Fruit fly (Drosophila melanogaster): ENCODE measurements around the gene CG4822.

CG4822 gene

dm6 chr2L:136747-137709, 15.5 kb upstream of the CG4822 start (continued):
- TF ChIP-seq Nf-YC (tag; optimal IDR thresholded peaks at IDR 0.05): no peak
- no peak for TF ChIP-seq psq (GFP tag; optimal IDR thresholded peaks at IDR 0.05)
- TF ChIP-seq PHDP (tag; optimal IDR thresholded peaks at IDR 0.05): no peak
- no peak for TF ChIP-seq inv (GFP tag; IDR thresholded peaks at IDR 0.05; ENCODE audit: partially characterized antibody)
- no peak for TF ChIP-seq wdn (GFP tag; IDR thresholded peaks at IDR 0.05)
- no peak for TF ChIP-seq CG4730 (GFP tag; IDR thresholded peaks at IDR 0.05)
- no peak for TF ChIP-seq sisA (GFP tag; IDR thresholded peaks at IDR 0.05)
- TF ChIP-seq gce (GFP tag; IDR thresholded peaks at IDR 0.05): 0 out of 3 replicates have a peak, but pooled peaks have one; percentile 26
- TF ChIP-seq D19B (GFP tag; optimal IDR thresholded peaks at IDR 0.05): no peak
- TF ChIP-seq Adf1 (GFP tag; IDR thresholded peaks at IDR 0.05): no peak; the same call in 1 of the 2 replicates
- no peak for TF ChIP-seq CG7745 (tag; optimal IDR thresholded peaks at IDR 0.05)
- no peak for TF ChIP-seq CG8924 (tag; optimal IDR thresholded peaks at IDR 0.05)
- TF ChIP-seq CG11398 (GFP tag; optimal IDR thresholded peaks at IDR 0.05): no peak
- no peak for TF ChIP-seq BtbVII (GFP tag; optimal IDR thresholded peaks at IDR 0.05)
- peak; percentile 35 for TF ChIP-seq cwo (GFP tag; optimal IDR thresholded peaks at IDR 0.05)
- no peak for TF ChIP-seq Hand (GFP tag; optimal IDR thresholded peaks at IDR 0.05)
- peak; percentile 64 for TF ChIP-seq sens (GFP tag)
- no peak for TF ChIP-seq CG12071 (GFP tag; optimal IDR thresholded peaks at IDR 0.05)
- no peak for TF ChIP-seq croc (GFP tag; conservative IDR thresholded peaks at IDR 0.05)
- TF ChIP-seq CG14710 (tag; optimal IDR thresholded peaks at IDR 0.05): no peak
- no peak for TF ChIP-seq ttk (GFP tag; IDR thresholded peaks at IDR 0.05)
- TF ChIP-seq lola (GFP tag; optimal IDR thresholded peaks at IDR 0.05): no peak
- no peak for TF ChIP-seq fd96Cb (tag; optimal IDR thresholded peaks at IDR 0.05)
- TF ChIP-seq dysf (GFP tag; IDR thresholded peaks at IDR 0.05): 0 out of 3 replicates have a peak, but pooled peaks have one; percentile 13
- no peak for TF ChIP-seq CG12391 (tag; optimal IDR thresholded peaks at IDR 0.05)
- peak in 1 of 2 experiments; percentile 71 for TF ChIP-seq Pdp1 (GFP tag; optimal IDR thresholded peaks at IDR 0.05)
- TF ChIP-seq pnt (GFP tag; optimal IDR thresholded peaks at IDR 0.05): no peak

dm6 chr2L:136131-136426, 14.5 kb upstream of the CG4822 start:
- 0 out of 3 replicates have a peak, but pooled peaks have one; percentile 16 for TF ChIP-seq CG17361 (GFP tag; IDR thresholded peaks at IDR 0.05)
- 0 out of 3 replicates have a peak, but pooled peaks have one; percentile 29 for TF ChIP-seq ci (GFP tag; IDR thresholded peaks at IDR 0.05)
- TF ChIP-seq hb (GFP tag; IDR thresholded peaks at IDR 0.05; ENCODE audit: partially characterized antibody): no peak
- no peak for TF ChIP-seq CG8290 (GFP tag; optimal IDR thresholded peaks at IDR 0.05)
- TF ChIP-seq CG8290 (tag; optimal IDR thresholded peaks at IDR 0.05): peak in 1 of 2 experiments; percentile 24
- no peak for TF ChIP-seq CG16779 (GFP tag; IDR thresholded peaks at IDR 0.05)

- TF ChIP-seq dm (GFP tag; optimal IDR thresholded peaks at IDR 0.05) (no peak), Med (GFP tag) (peak; percentile 38), CG4854 (GFP tag; optimal IDR thresholded peaks at IDR 0.05) (no peak), ab (GFP tag; optimal IDR thresholded peaks at IDR 0.05) (no peak), abd-A (tag; optimal IDR thresholded peaks at IDR 0.05) (peak; percentile 76), CG13894 (tag; optimal IDR thresholded peaks at IDR 0.05) (peak; percentile 26), psq (GFP tag; optimal IDR thresholded peaks at IDR 0.05) (no peak), CG6683 (GFP tag; optimal IDR thresholded peaks at IDR 0.05) (no peak), kah (GFP tag; optimal IDR thresholded peaks at IDR 0.05) (no peak), CG12744 (GFP tag; optimal IDR thresholded peaks at IDR 0.05) (no peak), vvl (GFP tag; IDR thresholded peaks at IDR 0.05) (peak; percentile 81), tll (GFP tag; optimal IDR thresholded peaks at IDR 0.05) (no peak), sd (tag; optimal IDR thresholded peaks at IDR 0.05) (peak; percentile 47), CG3407 (GFP tag; optimal IDR thresholded peaks at IDR 0.05) (no peak), grn (GFP tag; optimal IDR thresholded peaks at IDR 0.05) (peak; percentile 45)
Measured at dm6 chr2L:135383-136130, 14.0 kb upstream of the CG4822 start.

Measured in whole organism, embryonic.